Fruit fly (Drosophila melanogaster) whole organism, embryonic: ENCODE data around the gene CG43925.
A peak's percentile ranks its signal among the peaks of the same experiment; 100 is the strongest.

Source experiments
- BtbVII ChIP-seq: fragments of 200-800 bp; sonication (Bioruptor generic); optimal IDR thresholded peaks from 3 replicates; lab custom pipeline; 2017; ENCODE audit warnings: missing biosample characterization, mild to moderate bottlenecking, missing genetic modification characterization
- CG10979 ChIP-seq: fragments of 200-800 bp; sonication (Bioruptor generic); optimal IDR thresholded peaks from 2 replicates; lab custom pipeline; 2018; ENCODE audit warnings: missing biosample characterization, mild to moderate bottlenecking, missing genetic modification characterization, moderate library complexity
- CG12236 ChIP-seq: fragments of 200-800 bp; sonication (Bioruptor generic); optimal IDR thresholded peaks from 2 replicates; lab custom pipeline; 2016; ENCODE audit warnings: missing biosample characterization, missing genetic modification characterization
- CG13296 ChIP-seq: fragments of 200-800 bp; sonication (Bioruptor generic); optimal IDR thresholded peaks from 3 replicates; lab custom pipeline; 2018; ENCODE audit warnings: missing biosample characterization, mild to moderate bottlenecking, missing genetic modification characterization
- CG1529 ChIP-seq: fragments of 200-800 bp; sonication (Bioruptor generic); optimal IDR thresholded peaks from 3 replicates; lab custom pipeline; 2018; ENCODE audit warnings: missing biosample characterization, missing genetic modification characterization
- CG18262 ChIP-seq: fragments of 200-800 bp; optimal IDR thresholded peaks from 3 replicates; lab custom pipeline; 2019; ENCODE audit warnings: missing biosample characterization, mild to moderate bottlenecking, missing genetic modification characterization, moderate library complexity
- CG18764 ChIP-seq: fragments of 200-800 bp; sonication (Bioruptor generic); optimal IDR thresholded peaks from 3 replicates; lab custom pipeline; 2016; ENCODE audit warnings: missing biosample characterization, missing genetic modification characterization
- CG2199 ChIP-seq: fragments of 200-800 bp; sonication (Bioruptor generic); IDR thresholded peaks from 3 replicates; pipeline ENCODE4 v1.3.6; 2022; ENCODE audit warnings: missing biosample characterization, missing genetic modification characterization
- CG31441 ChIP-seq: fragments of 200-800 bp; sonication (Bioruptor generic); IDR thresholded peaks from 2 replicates; pipeline ENCODE4 v1.3.6; 2022; ENCODE audit warnings: missing biosample characterization, missing genetic modification characterization
- CG3163 ChIP-seq: fragments of 200-800 bp; sonication (Bioruptor generic); optimal IDR thresholded peaks from 3 replicates; lab custom pipeline; 2016; ENCODE audit warnings: missing biosample characterization, missing genetic modification characterization
- CG32767 ChIP-seq: fragments of 200-800 bp; sonication (Bioruptor generic); IDR thresholded peaks from 2 replicates; pipeline ENCODE4 v1.3.6; 2022; ENCODE audit warnings: missing biosample characterization, missing genetic modification characterization
- CG3407 ChIP-seq: fragments of 200-800 bp; sonication (Bioruptor generic); optimal IDR thresholded peaks from 2 replicates; lab custom pipeline; 2018; ENCODE audit warnings: missing biosample characterization, mild to moderate bottlenecking, missing genetic modification characterization
- CG3838 ChIP-seq: fragments of 200-800 bp; sonication (Bioruptor generic); optimal IDR thresholded peaks from 3 replicates; lab custom pipeline; 2016; ENCODE audit warnings: missing biosample characterization, missing genetic modification characterization
- CG6272 ChIP-seq: fragments of 200-800 bp; sonication (Bioruptor generic); IDR thresholded peaks from 2 replicates; pipeline ENCODE4 v1.3.6; 2022; ENCODE audit warnings: missing biosample characterization, missing genetic modification characterization
- CG7963 ChIP-seq: fragments of 200-800 bp; sonication (Bioruptor generic); IDR thresholded peaks from 3 replicates; pipeline ENCODE4 v1.3.6; 2022; ENCODE audit warnings: missing biosample characterization, missing genetic modification characterization; ENCODE audit not compliant: partially characterized antibody
- CG8089 ChIP-seq: fragments of 200-800 bp; sonication (Bioruptor generic); optimal IDR thresholded peaks from 3 replicates; lab custom pipeline; 2016; ENCODE audit warnings: missing biosample characterization, missing genetic modification characterization
- CG8478 ChIP-seq: fragments of >200 bp; optimal IDR thresholded peaks from 2 replicates; lab custom pipeline; 2018
- CG9215 ChIP-seq: fragments of 200-800 bp; sonication (Bioruptor generic); IDR thresholded peaks from 2 replicates; pipeline ENCODE4 v1.3.6; 2022; ENCODE audit warnings: missing biosample characterization, missing genetic modification characterization
- CTCF ChIP-seq: fragments of 200-800 bp; sonication (Bioruptor generic); optimal IDR thresholded peaks from 2 replicates; lab custom pipeline; 2017; ENCODE audit warnings: missing biosample characterization, mild to moderate bottlenecking, missing genetic modification characterization, moderate library complexity
- Deaf1 ChIP-seq: fragments of 200-800 bp; optimal IDR thresholded peaks from 3 replicates; lab custom pipeline; 2019; ENCODE audit warnings: missing biosample characterization, mild to moderate bottlenecking, missing genetic modification characterization, moderate library complexity
- Dip2 ChIP-seq: fragments of 200-800 bp; sonication (Bioruptor generic); IDR thresholded peaks from 2 replicates; pipeline ENCODE4 v1.3.6; 2022; ENCODE audit warnings: missing biosample characterization, missing genetic modification characterization
- Ets97D ChIP-seq: fragments of 200-800 bp; sonication (Bioruptor generic); optimal IDR thresholded peaks from 3 replicates; lab custom pipeline; 2016; ENCODE audit warnings: missing biosample characterization, missing genetic modification characterization
- GATAe ChIP-seq: fragments of 200-800 bp; sonication (Bioruptor generic); conservative IDR thresholded peaks from 2 replicates; pipeline ENCODE4 v1.3.6; 2022; ENCODE audit warnings: missing biosample characterization, missing genetic modification characterization
- Gug ChIP-seq: fragments of 200-800 bp; sonication (Bioruptor generic); IDR thresholded peaks from 4 replicates; pipeline ENCODE4 v1.3.6; 2022; ENCODE audit warnings: missing biosample characterization, missing genetic modification characterization
- HLH54F ChIP-seq: fragments of 200-800 bp; sonication (Bioruptor generic); optimal IDR thresholded peaks from 3 replicates; lab custom pipeline; 2016; ENCODE audit warnings: missing biosample characterization, missing genetic modification characterization
- MBD-R2 ChIP-seq: fragments of 200-800 bp; sonication (Bioruptor generic); IDR thresholded peaks from 2 replicates; pipeline ENCODE4 v1.3.6; 2022; ENCODE audit warnings: missing biosample characterization, missing genetic modification characterization
- MTF-1 ChIP-seq: fragments of 200-800 bp; sonication (Bioruptor generic); optimal IDR thresholded peaks from 2 replicates; lab custom pipeline; 2018; ENCODE audit warnings: missing biosample characterization, mild to moderate bottlenecking, missing genetic modification characterization, borderline replicate concordance
- Oli ChIP-seq: fragments of 200-800 bp; sonication (Bioruptor generic); optimal IDR thresholded peaks from 2 replicates; lab custom pipeline; 2018; ENCODE audit warnings: missing biosample characterization, mild to moderate bottlenecking, missing genetic modification characterization, moderate library complexity
- Optix ChIP-seq: fragments of 200-800 bp; sonication (Bioruptor generic); IDR thresholded peaks from 3 replicates; pipeline ENCODE4 v1.3.6; 2022; ENCODE audit warnings: missing biosample characterization, missing genetic modification characterization
- Usf ChIP-seq: fragments of 200-800 bp; sonication (Bioruptor generic); optimal IDR thresholded peaks from 2 replicates; lab custom pipeline; 2017; ENCODE audit warnings: missing genotype, missing biosample characterization, missing genetic modification characterization
- Xrp1 ChIP-seq: fragments of 200-800 bp; sonication (Bioruptor generic); IDR thresholded peaks from 2 replicates; pipeline ENCODE4 v1.3.6; 2022; ENCODE audit warnings: missing biosample characterization, missing genetic modification characterization
- bcd ChIP-seq: fragments of 200-800 bp; sonication (Bioruptor generic); optimal IDR thresholded peaks from 2 replicates; lab custom pipeline; 2017; ENCODE audit warnings: missing biosample characterization, mild to moderate bottlenecking, missing genetic modification characterization
- chn ChIP-seq: fragments of 200-800 bp; sonication (Bioruptor generic); optimal IDR thresholded peaks from 2 replicates; lab custom pipeline; 2016; ENCODE audit warnings: missing biosample characterization, missing genetic modification characterization
- dan ChIP-seq: fragments of 200-800 bp; sonication (Bioruptor generic); IDR thresholded peaks from 2 replicates; pipeline ENCODE4 v1.3.6; 2022; ENCODE audit warnings: missing biosample characterization, missing genetic modification characterization
- dati ChIP-seq: fragments of 200-800 bp; sonication (Bioruptor generic); IDR thresholded peaks from 2 replicates; pipeline ENCODE4 v1.3.6; 2022; ENCODE audit warnings: missing biosample characterization, missing genetic modification characterization
- dimm ChIP-seq: fragments of 200-800 bp; sonication (Bioruptor generic); IDR thresholded peaks from 2 replicates; pipeline ENCODE4 v1.3.6; 2022; ENCODE audit warnings: missing biosample characterization, missing genetic modification characterization
- en ChIP-seq: fragments of 200-800 bp; sonication (Bioruptor generic); optimal IDR thresholded peaks from 2 replicates; lab custom pipeline; 2016; ENCODE audit warnings: missing biosample characterization, missing genetic modification characterization
- eyg ChIP-seq: fragments of 200-800 bp; sonication (Bioruptor generic); optimal IDR thresholded peaks from 3 replicates; lab custom pipeline; 2016; ENCODE audit warnings: missing biosample characterization, missing genetic modification characterization
- fru ChIP-seq: fragments of >200 bp; optimal IDR thresholded peaks from 2 replicates; lab custom pipeline; 2017
- grau ChIP-seq: fragments of 200-800 bp; optimal IDR thresholded peaks from 3 replicates; lab custom pipeline; 2019; ENCODE audit warnings: missing biosample characterization, mild to moderate bottlenecking, missing genetic modification characterization, moderate library complexity
- hth ChIP-seq: fragments of >200 bp; optimal IDR thresholded peaks from 2 replicates; lab custom pipeline; 2017; ENCODE audit warnings: inconsistent platforms
- ken ChIP-seq: fragments of 200-800 bp; sonication (Bioruptor generic); IDR thresholded peaks from 3 replicates; pipeline ENCODE4 v1.3.6; 2022; ENCODE audit warnings: missing biosample characterization, missing genetic modification characterization
- knrl ChIP-seq: fragments of 200-800 bp; sonication (Bioruptor generic); IDR thresholded peaks from 3 replicates; pipeline ENCODE4 v1.3.6; 2022; ENCODE audit warnings: missing biosample characterization, missing genetic modification characterization; ENCODE audit not compliant: partially characterized antibody
- mirr ChIP-seq: fragments of 200-800 bp; sonication (Bioruptor generic); optimal IDR thresholded peaks from 3 replicates; lab custom pipeline; 2018; ENCODE audit warnings: missing biosample characterization, mild to moderate bottlenecking, missing genetic modification characterization
- nmo ChIP-seq: fragments of 200-800 bp; sonication (Bioruptor generic); optimal IDR thresholded peaks from 2 replicates; lab custom pipeline; 2018; ENCODE audit warnings: missing biosample characterization, mild to moderate bottlenecking, missing genetic modification characterization, moderate library complexity
- odd ChIP-seq: fragments of 200-800 bp; sonication (Bioruptor generic); optimal IDR thresholded peaks from 2 replicates; lab custom pipeline; 2017; ENCODE audit warnings: missing biosample characterization, mild to moderate bottlenecking, missing genetic modification characterization
- otp ChIP-seq: fragments of 200-800 bp; sonication (Bioruptor generic); IDR thresholded peaks from 3 replicates; pipeline ENCODE4, ENCODE4 v1.3.6; 2022; ENCODE audit warnings: missing biosample characterization, missing genetic modification characterization
- pnt ChIP-seq: fragments of 200-800 bp; sonication (Bioruptor generic); optimal IDR thresholded peaks from 3 replicates; lab custom pipeline; 2016; ENCODE audit warnings: missing biosample characterization, missing genetic modification characterization
- prd ChIP-seq, 3 experiments: fragments of >200 bp in 2 of 3; fragments of 200-800 bp in 1 of 3; sonication (Bioruptor generic) in 1 of 3; optimal IDR thresholded peaks in 2 of 3; IDR thresholded peaks in 1 of 3; 2 replicates in 2 of 3; 3 replicates in 1 of 3; pipeline versions ENCODE4 v1.3.6 to Lab custom; 2017 to 2022; ENCODE audit warnings: missing biosample characterization in 1 of 3, missing genetic modification characterization in 1 of 3
- repo ChIP-seq: fragments of 200-800 bp; sonication (Bioruptor generic); optimal IDR thresholded peaks from 2 replicates; lab custom pipeline; 2016; ENCODE audit warnings: missing biosample characterization, missing genetic modification characterization
- so ChIP-seq: fragments of 200-800 bp; sonication (Bioruptor generic); IDR thresholded peaks from 3 replicates; pipeline ENCODE4 v1.3.6; 2022; ENCODE audit warnings: missing biosample characterization, missing genetic modification characterization
- toy ChIP-seq: fragments of 200-800 bp; sonication (Bioruptor generic); IDR thresholded peaks from 2 replicates; pipeline ENCODE4 v1.3.6; 2022; ENCODE audit warnings: missing biosample characterization, missing genetic modification characterization
- tup ChIP-seq: fragments of 200-800 bp; sonication (Bioruptor generic); optimal IDR thresholded peaks from 2 replicates; lab custom pipeline; 2016; ENCODE audit warnings: missing biosample characterization, mild to moderate bottlenecking, missing genetic modification characterization, moderate library complexity
- zen2 ChIP-seq: fragments of 200-800 bp; sonication (Bioruptor generic); IDR thresholded peaks from 3 replicates; pipeline ENCODE4 v1.3.6; 2022; ENCODE audit warnings: missing biosample characterization, missing genetic modification characterization; ENCODE audit not compliant: partially characterized antibody

The CG43925 gene

DNA sequence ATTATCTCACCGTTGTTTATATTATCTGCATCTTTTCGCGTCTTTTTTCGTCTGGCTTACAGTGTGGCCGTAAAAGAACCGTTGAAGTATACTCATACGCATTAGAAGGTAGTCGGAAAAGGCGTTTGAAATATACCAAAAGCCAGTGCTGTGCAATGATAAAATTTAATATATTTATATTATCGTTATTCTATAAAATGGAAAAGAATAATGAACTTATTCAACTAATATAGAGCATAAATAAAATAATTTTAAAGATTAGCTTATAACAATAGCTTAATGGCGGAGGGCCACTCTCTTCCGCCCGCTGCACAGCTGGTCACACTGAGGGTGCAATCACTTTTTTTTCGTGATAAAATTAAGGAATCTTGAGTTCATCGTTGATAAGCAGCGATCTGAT, 15.7 kb downstream of the CG43925 start, which contains the start of the genes CG16974 and Edem2 (continued):
- TF ChIP-seq BtbVII, result no peak
- TF ChIP-seq nmo (GFP tag; lab: Kevin White, UChicago), result peak; percentile 84
- peak; percentile 27 for TF ChIP-seq pnt (GFP tag; lab: Kevin White, UChicago)
- TF ChIP-seq CG31441 (GFP tag; lab: Robert Waterston, UW), result no peak
- no peak for TF ChIP-seq CG3407 (GFP tag; lab: Kevin White, UChicago)
- no peak for TF ChIP-seq odd (GFP tag; lab: Kevin White, UChicago)
- no peak for TF ChIP-seq mirr
- no peak for TF ChIP-seq Dip2 (GFP tag; lab: Robert Waterston, UW)
- no peak for TF ChIP-seq CTCF (GFP tag; lab: Kevin White, UChicago)
- TF ChIP-seq eyg (GFP tag; lab: Kevin White, UChicago), result no peak
- no peak for TF ChIP-seq zen2
- no peak for TF ChIP-seq dati (GFP tag; lab: Robert Waterston, UW)
- TF ChIP-seq ken (GFP tag; lab: Robert Waterston, UW), result peak; percentile 79
- TF ChIP-seq CG8478, result no peak
- peak; percentile 52 for TF ChIP-seq CG3838 (GFP tag; lab: Kevin White, UChicago)
- TF ChIP-seq CG18764 (GFP tag; lab: Kevin White, UChicago), result peak; percentile 74
- TF ChIP-seq Gug, result peak; percentile 84
- TF ChIP-seq CG10979, result peak; percentile 60
- TF ChIP-seq CG1529 (GFP tag; lab: Kevin White, UChicago), result no peak
- TF ChIP-seq CG13296 (GFP tag; lab: Kevin White, UChicago), result no peak
- TF ChIP-seq en (GFP tag; lab: Kevin White, UChicago), result no peak
- no peak for TF ChIP-seq CG2199
- no peak for TF ChIP-seq repo (GFP tag; lab: Kevin White, UChicago)
- peak; percentile 3 for TF ChIP-seq Usf
- no peak for TF ChIP-seq dimm (GFP tag; lab: Robert Waterston, UW)
- TF ChIP-seq CG32767, result peak; percentile 71
- no peak for TF ChIP-seq dan
- TF ChIP-seq Deaf1 (tag; lab: Kevin White, UChicago), result no peak
- TF ChIP-seq CG9215, result peak; percentile 70
- peak; percentile 12 for TF ChIP-seq HLH54F
- peak; percentile 48 for TF ChIP-seq knrl
- TF ChIP-seq Xrp1 (GFP tag; lab: Robert Waterston, UW), result peak; percentile 85
- no peak for TF ChIP-seq CG7963 (GFP tag; lab: Robert Waterston, UW)
- no peak for TF ChIP-seq Oli (tag; lab: Kevin White, UChicago)
- no peak for TF ChIP-seq CG12236
- no peak for TF ChIP-seq hth (lab: Kevin White, UChicago)
- peak; percentile 70 for TF ChIP-seq bcd (GFP tag; lab: Kevin White, UChicago)
- TF ChIP-seq fru (lab: Kevin White, UChicago), result no peak
- peak; percentile 73 for TF ChIP-seq grau (tag; lab: Kevin White, UChicago)
- TF ChIP-seq otp, result 0 out of 3 replicates have a peak, but pooled peaks have one; percentile 53
- TF ChIP-seq Ets97D, result peak; percentile 56
- TF ChIP-seq CG3163 (GFP tag; lab: Kevin White, UChicago), result no peak
- no peak for TF ChIP-seq prd (optimal IDR thresholded peaks at IDR 0.05; lab: Kevin White, UChicago)
- TF ChIP-seq prd (GFP tag; IDR thresholded peaks at IDR 0.05; lab: Robert Waterston, UW), result peak; percentile 90
- peak; percentile 67; the same call in 1 of the 2 replicates for TF ChIP-seq CG6272 (GFP tag; lab: Robert Waterston, UW)
- no peak for TF ChIP-seq toy (GFP tag; lab: Robert Waterston, UW)
- peak; percentile 68 for TF ChIP-seq chn (GFP tag; lab: Kevin White, UChicago)
- TF ChIP-seq Optix, result peak; percentile 61; the same call in 1 of the 3 replicates
- TF ChIP-seq GATAe (GFP tag; lab: Robert Waterston, UW), result peak; percentile 87
- TF ChIP-seq CG8089 (GFP tag; lab: Kevin White, UChicago), result no peak
- peak; percentile 75 for TF ChIP-seq MBD-R2 (GFP tag; lab: Robert Waterston, UW)
- TF ChIP-seq CG18262 (tag; lab: Kevin White, UChicago), result no peak
- peak; percentile 66 for TF ChIP-seq tup (GFP tag; lab: Kevin White, UChicago)
- TF ChIP-seq MTF-1 (GFP tag; lab: Kevin White, UChicago), result no peak
- peak; percentile 31; the same call in 1 of the 3 replicates for TF ChIP-seq so (GFP tag; lab: Robert Waterston, UW)
